Worm (Caenorhabditis elegans) whole organism, late embryonic: ENCODE measurements around the gene unk-1.

Source experiments
- ceh-48 ChIP-seq: sonication (generic microtip); optimal IDR thresholded peaks from 2 replicates; lab custom pipeline; 2016; ENCODE audit warnings: missing genetic modification characterization, inconsistent platforms, missing compliant biosample characterization
- dmd-4 ChIP-seq: sonication (generic microtip); optimal IDR thresholded peaks from 2 replicates; lab custom pipeline; 2016; ENCODE audit warnings: borderline replicate concordance, missing genetic modification characterization, missing compliant biosample characterization

DNA sequence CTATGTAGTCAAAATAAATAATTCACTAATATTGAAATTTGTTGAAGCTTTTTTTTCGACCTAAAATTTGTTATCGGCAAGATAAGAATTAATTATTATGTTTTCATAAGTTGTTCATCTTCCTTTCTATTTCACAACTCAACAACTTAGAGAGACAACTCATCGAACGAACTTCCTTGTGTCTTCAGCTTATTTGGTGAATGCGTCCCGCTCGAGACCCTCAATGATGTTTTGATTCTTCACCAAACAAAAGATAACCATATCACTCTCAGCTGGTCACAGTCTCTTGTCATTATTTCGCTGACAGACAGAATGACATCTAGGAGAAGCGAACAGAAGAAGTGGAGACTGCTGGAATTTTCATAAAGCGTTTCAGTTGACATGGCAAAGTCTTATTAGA is 30.0 kb upstream of the unk-1 start:
- TF ChIP-seq dmd-4 (tag; lab: Kevin White, UChicago), result no peak
- TF ChIP-seq ceh-48 (tag; lab: Kevin White, UChicago), result no peak
